Fruit fly (Drosophila melanogaster): ENCODE measurements around the gene MICU1.

Gene MICU1

DNA sequence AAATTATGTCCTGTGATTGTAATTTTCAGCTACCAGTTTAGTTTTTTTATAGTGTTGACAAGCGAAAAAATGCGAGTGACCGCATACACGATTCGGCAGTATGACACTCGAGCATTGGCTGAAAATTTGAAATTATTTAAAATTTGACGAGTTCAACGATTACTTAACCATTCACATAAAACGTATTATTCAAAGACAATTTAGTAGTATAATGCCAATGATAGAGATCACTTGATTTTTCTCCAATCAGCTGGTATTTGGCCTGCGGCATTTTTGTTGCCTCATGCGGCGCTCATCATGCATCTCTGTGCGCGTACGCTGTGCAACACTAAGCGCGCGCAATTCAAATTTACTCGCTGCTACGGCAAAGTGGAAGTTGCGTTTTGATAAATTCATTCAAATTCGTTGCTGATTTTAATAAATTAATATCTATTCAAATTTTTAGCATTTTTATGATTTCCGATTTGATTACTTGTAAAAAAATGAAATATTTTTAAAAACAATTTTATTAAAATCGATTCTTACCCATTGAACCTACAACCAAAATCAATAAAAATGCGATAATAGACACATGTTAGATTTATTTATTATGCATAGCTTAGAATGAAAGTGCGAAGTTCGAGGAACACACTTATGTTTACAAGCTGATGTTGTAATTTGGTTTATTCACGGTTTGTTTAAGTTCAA is 12.5 kb downstream of the MICU1 start, which contains the start of gene CG4497 (continued):
- TF ChIP-seq CG9797 (GFP tag; optimal IDR thresholded peaks at IDR 0.05): peak; percentile 52
- TF ChIP-seq ewg (GFP tag; optimal IDR thresholded peaks at IDR 0.05): peak; percentile 89
- TF ChIP-seq CG18262 (tag; optimal IDR thresholded peaks at IDR 0.05): peak; percentile 83
- peak; percentile 95 for TF ChIP-seq CG1603 (tag; optimal IDR thresholded peaks at IDR 0.05)
- no peak for TF ChIP-seq pan (optimal IDR thresholded peaks at IDR 0.05)
- peak in 1 of 2 experiments; percentile 92 for TF ChIP-seq pan (GFP tag; optimal IDR thresholded peaks at IDR 0.05 in 1 of 2, IDR thresholded peaks at IDR 0.05 in 1 of 2)
- TF ChIP-seq CG6654 (GFP tag; optimal IDR thresholded peaks at IDR 0.05): peak; percentile 64
- TF ChIP-seq CG15601 (tag; optimal IDR thresholded peaks at IDR 0.05): peak; percentile 86
- peak; percentile 71 for TF ChIP-seq CG3407 (GFP tag; optimal IDR thresholded peaks at IDR 0.05)
- TF ChIP-seq CG7372 (GFP tag; IDR thresholded peaks at IDR 0.05): peak; percentile 96
- TF ChIP-seq CG6791 (GFP tag; IDR thresholded peaks at IDR 0.05; ENCODE audit: partially characterized antibody): peak; percentile 76; the same call in 1 of the 3 replicates
- peak; percentile 94 for TF ChIP-seq CG9215 (GFP tag; IDR thresholded peaks at IDR 0.05)
- peak; percentile 98 for TF ChIP-seq Hsf (GFP tag; optimal IDR thresholded peaks at IDR 0.05)
- peak; percentile 90 for TF ChIP-seq CG14050 (GFP tag; IDR thresholded peaks at IDR 0.05)
- peak; percentile 86 for TF ChIP-seq en (GFP tag; optimal IDR thresholded peaks at IDR 0.05)
- peak; percentile 78 for TF ChIP-seq jing (GFP tag; optimal IDR thresholded peaks at IDR 0.05)
- peak; percentile 93 for TF ChIP-seq Mrtf (GFP tag; IDR thresholded peaks at IDR 0.05)
- peak; percentile 98 for TF ChIP-seq dysf (GFP tag; IDR thresholded peaks at IDR 0.05)
- no peak for TF ChIP-seq yki (optimal IDR thresholded peaks at IDR 0.05)
- peak; percentile 84 for TF ChIP-seq lbe (GFP tag; optimal IDR thresholded peaks at IDR 0.05)
- TF ChIP-seq CG1832 (GFP tag; optimal IDR thresholded peaks at IDR 0.05): no peak
- TF ChIP-seq danr (GFP tag; IDR thresholded peaks at IDR 0.05): peak; percentile 87
- TF ChIP-seq CG17802 (tag; optimal IDR thresholded peaks at IDR 0.05): peak; percentile 68
- TF ChIP-seq tll (GFP tag; optimal IDR thresholded peaks at IDR 0.05): peak in 1 of 2 experiments; percentile 8
- TF ChIP-seq CG13296 (GFP tag; optimal IDR thresholded peaks at IDR 0.05): peak; percentile 78
- peak; percentile 82 for TF ChIP-seq CG17829 (tag; optimal IDR thresholded peaks at IDR 0.05)
- peak; percentile 99 for TF ChIP-seq sob (GFP tag; IDR thresholded peaks at IDR 0.05)
- TF ChIP-seq ac (GFP tag; optimal IDR thresholded peaks at IDR 0.05): no peak
- TF ChIP-seq gcm2 (GFP tag; optimal IDR thresholded peaks at IDR 0.05): peak; percentile 82
- peak; percentile 89 for TF ChIP-seq vnd (GFP tag; IDR thresholded peaks at IDR 0.05; ENCODE audit: partially characterized antibody)
- TF ChIP-seq ttk (GFP tag; IDR thresholded peaks at IDR 0.05): peak; percentile 92
- TF ChIP-seq fd96Cb (tag; optimal IDR thresholded peaks at IDR 0.05): peak; percentile 85
- TF ChIP-seq CG32767 (GFP tag; IDR thresholded peaks at IDR 0.05): peak; percentile 93
- peak; percentile 74 for TF ChIP-seq CG16813 (GFP tag; IDR thresholded peaks at IDR 0.05; ENCODE audit: partially characterized antibody)
- TF ChIP-seq Eip74EF (GFP tag; optimal IDR thresholded peaks at IDR 0.05): peak in 1 of 2 experiments; percentile 6
- peak; percentile 79 for TF ChIP-seq luna (GFP tag; optimal IDR thresholded peaks at IDR 0.05)
- TF ChIP-seq slou (GFP tag; optimal IDR thresholded peaks at IDR 0.05): peak; percentile 93
- TF ChIP-seq CG3726 (GFP tag; IDR thresholded peaks at IDR 0.05): peak; percentile 86; the same call in 2 of the 3 replicates
- TF ChIP-seq psq (GFP tag; optimal IDR thresholded peaks at IDR 0.05): peak; percentile 77
- TF ChIP-seq Ets65A (GFP tag): peak; percentile 100
- peak; percentile 43 for TF ChIP-seq Dref (GFP tag; IDR thresholded peaks at IDR 0.05)
- peak; percentile 97 for TF ChIP-seq fu2 (GFP tag; optimal IDR thresholded peaks at IDR 0.05)
- peak; percentile 89 for TF ChIP-seq al (GFP tag; IDR thresholded peaks at IDR 0.05)
- TF ChIP-seq CG4424 (GFP tag; optimal IDR thresholded peaks at IDR 0.05): peak; percentile 92
- TF ChIP-seq Jarid2 (GFP tag; optimal IDR thresholded peaks at IDR 0.05): peak; percentile 54
- TF ChIP-seq amos (GFP tag; IDR thresholded peaks at IDR 0.05; ENCODE audit: partially characterized antibody): peak; percentile 67
- peak; percentile 95 for TF ChIP-seq lilli (GFP tag; optimal IDR thresholded peaks at IDR 0.05)
- peak; percentile 75; the same call in 2 of the 3 replicates for TF ChIP-seq gce (GFP tag; IDR thresholded peaks at IDR 0.05)
- peak; percentile 93 for TF ChIP-seq CHES-1-like (GFP tag; optimal IDR thresholded peaks at IDR 0.05)
